Fruit fly (Drosophila melanogaster): Measurements from ENCODE around the gene CG33267.

The CG33267 gene

DNA sequence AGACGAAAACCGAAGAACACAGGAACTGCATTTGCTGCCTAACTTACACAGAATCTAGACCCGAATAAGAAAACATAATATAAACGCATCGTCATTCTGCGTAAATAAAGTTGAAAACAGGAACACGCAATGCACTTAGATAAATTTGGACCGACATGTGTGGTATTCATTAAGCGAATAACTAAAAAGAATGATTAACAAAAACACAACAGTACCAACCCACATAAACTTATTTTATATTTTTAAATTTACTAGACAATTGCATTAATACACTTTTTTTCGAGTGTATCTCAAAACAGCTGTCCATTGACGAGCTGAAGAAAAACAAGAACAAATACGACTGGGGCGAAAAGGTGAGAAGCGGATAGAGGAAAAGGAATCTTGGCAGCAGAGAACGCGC, 9.9 kb upstream of the CG33267 start:
- TF ChIP-seq rn (GFP tag; IDR thresholded peaks at IDR 0.05) = peak; percentile 41
- peak; percentile 79 for TF ChIP-seq CG14655 (GFP tag; optimal IDR thresholded peaks at IDR 0.05)
- peak; percentile 61; the same call in 2 of the 3 replicates for TF ChIP-seq CG4496 (GFP tag; IDR thresholded peaks at IDR 0.05)
- TF ChIP-seq Pif1B (GFP tag; optimal IDR thresholded peaks at IDR 0.05) = peak; percentile 56
- peak; percentile 68 for TF ChIP-seq CG8301 (tag; optimal IDR thresholded peaks at IDR 0.05)
- peak; percentile 56 for TF ChIP-seq CG32121 (GFP tag; IDR thresholded peaks at IDR 0.05)
- TF ChIP-seq CG17806 (tag; optimal IDR thresholded peaks at IDR 0.05) = peak; percentile 73
- TF ChIP-seq Ets98B (GFP tag; IDR thresholded peaks at IDR 0.05) = peak; percentile 53; the same call in 1 of the 2 replicates
- TF ChIP-seq CG12605 (GFP tag; IDR thresholded peaks at IDR 0.05) = peak; percentile 49
- TF ChIP-seq CG8159 (tag; optimal IDR thresholded peaks at IDR 0.05) = peak; percentile 81
- no peak for TF ChIP-seq CG10348 (GFP tag; IDR thresholded peaks at IDR 0.05)
- TF ChIP-seq CG13204 (GFP tag; optimal IDR thresholded peaks at IDR 0.05) = no peak
- TF ChIP-seq Pif1A (GFP tag; optimal IDR thresholded peaks at IDR 0.05) = peak; percentile 49
- TF ChIP-seq D1 (tag; optimal IDR thresholded peaks at IDR 0.05) = no peak
- TF ChIP-seq gl (tag; optimal IDR thresholded peaks at IDR 0.05) = peak; percentile 27
- peak; percentile 49 for TF ChIP-seq Snoo (tag; optimal IDR thresholded peaks at IDR 0.05)
- peak; percentile 54 for TF ChIP-seq CG34367 (tag; optimal IDR thresholded peaks at IDR 0.05)
- TF ChIP-seq CG15710 (tag; optimal IDR thresholded peaks at IDR 0.05) = peak; percentile 71
- TF ChIP-seq EcR (GFP tag; optimal IDR thresholded peaks at IDR 0.05) = no peak
- TF ChIP-seq fd96Ca (GFP tag; IDR thresholded peaks at IDR 0.05) = no peak
- peak; percentile 55 for TF ChIP-seq CG9948 (tag; optimal IDR thresholded peaks at IDR 0.05)

DNA sequence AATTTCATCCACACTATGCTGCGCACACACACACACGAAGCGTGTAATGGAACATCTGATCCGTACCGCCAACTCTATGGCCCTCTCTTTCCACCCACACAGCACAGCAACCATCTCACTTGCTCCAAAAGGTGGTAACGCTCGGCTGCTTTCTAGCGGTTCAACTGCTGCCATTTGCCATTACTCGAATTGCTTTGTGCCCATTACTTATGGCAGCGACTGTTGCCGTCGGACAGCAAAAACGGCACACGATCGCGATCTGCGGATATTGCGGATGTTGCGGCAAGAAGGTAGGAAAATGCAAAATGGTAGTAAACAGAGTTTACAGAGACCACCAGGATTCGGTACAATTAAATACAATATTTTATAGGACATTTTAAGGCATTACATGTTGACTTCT, 9.5 kb upstream of the CG33267 start:
- TF ChIP-seq CG32121 (GFP tag; IDR thresholded peaks at IDR 0.05) (no peak), Pif1B (GFP tag; optimal IDR thresholded peaks at IDR 0.05) (no peak), CG17806 (tag; optimal IDR thresholded peaks at IDR 0.05) (no peak), Pif1A (GFP tag; optimal IDR thresholded peaks at IDR 0.05) (no peak), Ets98B (GFP tag; IDR thresholded peaks at IDR 0.05) (no peak; the same call in 1 of the 2 replicates), Snoo (tag; optimal IDR thresholded peaks at IDR 0.05) (no peak)

DNA sequence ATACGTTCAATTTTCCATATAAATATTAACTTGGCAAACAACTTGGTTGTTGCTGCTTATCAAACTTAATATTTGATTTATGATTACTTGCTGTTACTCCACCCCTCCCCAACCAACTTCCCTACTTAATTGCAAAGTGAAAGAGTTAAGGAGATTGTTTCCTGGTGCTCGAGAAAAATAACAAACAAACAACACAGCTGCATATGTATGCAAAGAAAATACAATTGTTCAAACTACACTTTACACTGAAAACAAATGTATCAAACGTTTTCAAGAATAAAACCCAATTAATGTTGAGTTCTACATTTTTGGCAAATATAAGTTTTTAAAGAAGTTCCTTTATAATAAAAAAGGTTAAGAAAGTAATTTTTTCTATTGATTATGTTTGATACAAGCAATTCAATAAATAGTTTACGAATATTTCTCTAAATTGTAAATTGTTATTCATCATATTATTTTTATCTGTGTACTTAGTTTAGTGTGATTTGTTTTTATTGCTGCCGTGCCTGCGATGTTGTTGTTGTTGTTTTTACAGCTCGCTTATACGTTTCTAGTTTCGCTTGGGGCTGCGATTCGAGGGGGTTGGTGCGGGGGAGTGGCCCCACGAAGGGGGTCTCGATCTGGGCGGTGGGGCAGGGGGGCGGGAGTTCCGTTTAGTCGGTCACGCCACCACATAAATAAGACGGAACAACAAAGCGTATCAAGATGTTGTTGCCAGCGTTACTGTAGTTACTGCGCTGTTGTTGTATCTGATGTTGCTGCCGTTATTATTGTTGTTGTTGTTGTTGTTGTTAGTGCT, 8.4 kb upstream of the CG33267 start:
- TF ChIP-seq CG17806 (tag; optimal IDR thresholded peaks at IDR 0.05) (peak; percentile 66), CG12605 (GFP tag; IDR thresholded peaks at IDR 0.05) (peak; percentile 47; the same call in 1 of the 2 replicates), CG9948 (tag; optimal IDR thresholded peaks at IDR 0.05) (peak; percentile 73), Pif1A (GFP tag; optimal IDR thresholded peaks at IDR 0.05) (no peak), CG34367 (tag; optimal IDR thresholded peaks at IDR 0.05) (peak; percentile 28), Ets98B (GFP tag; IDR thresholded peaks at IDR 0.05) (peak; percentile 28; the same call in 1 of the 2 replicates), Pif1B (GFP tag; optimal IDR thresholded peaks at IDR 0.05) (no peak), CG10348 (GFP tag; IDR thresholded peaks at IDR 0.05) (no peak), gl (tag; optimal IDR thresholded peaks at IDR 0.05) (peak; percentile 62), CG14655 (GFP tag; optimal IDR thresholded peaks at IDR 0.05) (peak; percentile 71), CG15710 (tag; optimal IDR thresholded peaks at IDR 0.05) (peak; percentile 54), CG13204 (GFP tag; optimal IDR thresholded peaks at IDR 0.05) (peak; percentile 55), CG4496 (GFP tag; IDR thresholded peaks at IDR 0.05) (peak; percentile 48; the same call in 1 of the 3 replicates), Snoo (tag; optimal IDR thresholded peaks at IDR 0.05) (no peak), CG8301 (tag; optimal IDR thresholded peaks at IDR 0.05) (peak; percentile 82), EcR (GFP tag; optimal IDR thresholded peaks at IDR 0.05) (peak; percentile 9), CG32121 (GFP tag; IDR thresholded peaks at IDR 0.05) (peak; percentile 75), rn (GFP tag; IDR thresholded peaks at IDR 0.05) (no peak), fd96Ca (GFP tag; IDR thresholded peaks at IDR 0.05) (peak; percentile 69; the same call in 1 of the 3 replicates), D1 (tag; optimal IDR thresholded peaks at IDR 0.05) (peak; percentile 17), CG8159 (tag; optimal IDR thresholded peaks at IDR 0.05) (peak; percentile 75)

DNA sequence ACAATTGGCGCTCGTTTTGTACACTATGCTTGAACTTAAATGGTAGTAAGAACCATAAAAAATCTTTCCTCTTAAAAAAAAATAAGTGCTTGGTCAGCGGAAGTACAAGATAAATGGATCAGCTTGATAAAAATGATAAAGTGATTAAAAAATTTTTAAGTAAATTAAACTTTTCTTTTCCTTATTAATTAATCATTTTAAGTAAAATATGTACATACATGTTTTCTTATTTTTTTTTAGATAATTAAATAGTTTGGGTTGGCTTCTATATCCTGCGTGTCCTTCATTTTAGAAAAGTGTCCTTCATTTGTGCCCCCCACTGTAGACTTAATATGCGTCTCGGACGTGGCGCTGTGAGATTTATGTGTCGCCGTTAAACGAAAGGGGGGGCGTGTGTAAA, 7.6 kb upstream of the CG33267 start:
- TF ChIP-seq CG13204 (GFP tag; optimal IDR thresholded peaks at IDR 0.05) (no peak), CG17806 (tag; optimal IDR thresholded peaks at IDR 0.05) (no peak), CG34367 (tag; optimal IDR thresholded peaks at IDR 0.05) (no peak), CG9948 (tag; optimal IDR thresholded peaks at IDR 0.05) (peak; percentile 8), CG8159 (tag; optimal IDR thresholded peaks at IDR 0.05) (no peak)

DNA sequence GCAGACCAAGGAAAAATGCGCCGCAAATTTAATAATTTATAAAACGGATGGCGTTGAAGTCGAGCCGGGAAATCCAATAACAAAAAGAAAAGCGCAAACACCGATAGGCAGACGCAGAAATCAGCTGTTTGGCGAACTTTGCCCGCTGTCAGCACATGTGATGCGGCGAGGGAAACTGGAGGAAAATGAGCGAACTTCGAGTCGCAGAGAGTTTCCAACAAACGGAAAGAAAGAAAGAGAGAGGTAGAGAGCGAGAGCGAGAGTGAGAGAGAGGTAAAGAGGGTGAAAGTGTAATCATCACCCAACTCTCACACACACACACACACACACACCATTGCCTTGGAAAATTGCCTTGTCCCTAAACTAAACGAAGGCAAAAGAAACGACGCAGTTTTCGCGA, 7.1 kb upstream of the CG33267 start:
- TF ChIP-seq CG8301 (tag; optimal IDR thresholded peaks at IDR 0.05) = peak; percentile 73
- peak; percentile 89 for TF ChIP-seq gl (tag; optimal IDR thresholded peaks at IDR 0.05)
- no peak for TF ChIP-seq CG10348 (GFP tag; IDR thresholded peaks at IDR 0.05)
- no peak for TF ChIP-seq Snoo (tag; optimal IDR thresholded peaks at IDR 0.05)
- TF ChIP-seq CG34367 (tag; optimal IDR thresholded peaks at IDR 0.05) = peak; percentile 33
- TF ChIP-seq EcR (GFP tag; optimal IDR thresholded peaks at IDR 0.05) = peak; percentile 6
- TF ChIP-seq Ets98B (GFP tag; IDR thresholded peaks at IDR 0.05) = peak; percentile 76
- TF ChIP-seq CG8159 (tag; optimal IDR thresholded peaks at IDR 0.05) = peak; percentile 9
- peak; percentile 21 for TF ChIP-seq CG17806 (tag; optimal IDR thresholded peaks at IDR 0.05)
- peak; percentile 84 for TF ChIP-seq CG12605 (GFP tag; IDR thresholded peaks at IDR 0.05)
- peak; percentile 78 for TF ChIP-seq fd96Ca (GFP tag; IDR thresholded peaks at IDR 0.05)
- no peak for TF ChIP-seq CG15710 (tag; optimal IDR thresholded peaks at IDR 0.05)
- TF ChIP-seq rn (GFP tag; IDR thresholded peaks at IDR 0.05) = no peak
- TF ChIP-seq CG9948 (tag; optimal IDR thresholded peaks at IDR 0.05) = peak; percentile 9
- peak; percentile 26; the same call in 1 of the 2 replicates for TF ChIP-seq CG32121 (GFP tag; IDR thresholded peaks at IDR 0.05)
- peak; percentile 6 for TF ChIP-seq Pif1B (GFP tag; optimal IDR thresholded peaks at IDR 0.05)
- TF ChIP-seq D1 (tag; optimal IDR thresholded peaks at IDR 0.05) = no peak
- peak; percentile 73 for TF ChIP-seq CG13204 (GFP tag; optimal IDR thresholded peaks at IDR 0.05)
- peak; percentile 50 for TF ChIP-seq Pif1A (GFP tag; optimal IDR thresholded peaks at IDR 0.05)
- peak; percentile 74 for TF ChIP-seq CG4496 (GFP tag; IDR thresholded peaks at IDR 0.05)
- peak; percentile 77 for TF ChIP-seq CG14655 (GFP tag; optimal IDR thresholded peaks at IDR 0.05)
